Fruit fly (Drosophila melanogaster) whole organism, pupa: ENCODE measurements around the gene CG3348.

Experiments used
- CG12605 ChIP-seq: fragments of 200-800 bp; sonication (Bioruptor generic); IDR thresholded peaks from 2 replicates; pipeline ENCODE4 v1.3.6; 2022; ENCODE audit warnings: missing biosample characterization, missing genetic modification characterization
- CG13204 ChIP-seq: fragments of 200-800 bp; sonication (Bioruptor generic); optimal IDR thresholded peaks from 2 replicates; lab custom pipeline; 2018; ENCODE audit warnings: missing biosample characterization, mild to moderate bottlenecking, missing genetic modification characterization, moderate library complexity
- CG17806 ChIP-seq: fragments of 200-800 bp; sonication (Bioruptor generic); optimal IDR thresholded peaks from 2 replicates; lab custom pipeline; 2018; ENCODE audit warnings: missing biosample characterization, mild to moderate bottlenecking, missing genetic modification characterization, moderate library complexity
- D1 ChIP-seq: fragments of 200-800 bp; sonication (Bioruptor generic); optimal IDR thresholded peaks from 2 replicates; lab custom pipeline; 2018; ENCODE audit warnings: missing biosample characterization, mild to moderate bottlenecking, missing genetic modification characterization, moderate library complexity
- fd96Ca ChIP-seq: fragments of 200-800 bp; sonication (Bioruptor generic); IDR thresholded peaks from 3 replicates; pipeline ENCODE4 v1.3.6; 2022; ENCODE audit warnings: missing biosample characterization, missing genetic modification characterization
- rn ChIP-seq: fragments of 200-800 bp; sonication (Bioruptor generic); IDR thresholded peaks from 2 replicates; pipeline ENCODE4 v1.3.6; 2022; ENCODE audit warnings: missing biosample characterization, missing genetic modification characterization

DNA sequence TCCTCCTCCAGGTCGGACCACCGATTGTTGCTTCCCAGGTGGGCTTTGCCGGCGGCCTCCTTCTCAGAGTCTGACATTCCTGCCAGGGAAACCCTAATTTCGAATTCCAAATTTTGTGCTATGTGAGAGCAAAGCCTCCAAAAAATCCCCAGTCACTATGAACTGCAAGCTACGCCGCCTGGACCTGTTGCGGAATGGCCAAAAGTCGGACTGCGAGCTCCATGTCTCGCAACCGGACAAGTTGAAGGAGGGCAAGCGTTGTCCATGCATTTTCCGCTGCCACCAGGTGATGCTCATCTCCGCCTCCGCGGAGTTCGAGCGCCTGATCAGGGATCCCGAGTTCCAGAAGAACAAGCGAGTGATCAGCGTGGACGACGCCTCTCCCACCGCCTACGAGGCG, 26.7 kb downstream of the CG3348 start, which contains the start of the genes CG14262 and CG14260:
- TF ChIP-seq fd96Ca (GFP tag; lab: Robert Waterston, UW): no peak
- TF ChIP-seq CG13204 (GFP tag; lab: Kevin White, UChicago): no peak
- no peak for TF ChIP-seq CG17806
- TF ChIP-seq D1: no peak
- no peak for TF ChIP-seq rn (GFP tag; lab: Robert Waterston, UW)
- TF ChIP-seq CG12605 (GFP tag; lab: Robert Waterston, UW): no peak
